Worm (Caenorhabditis elegans) whole organism, L2 larva: Measurements from ENCODE around the gene F33G12.3.

Source experiments
- C34F6.9 ChIP-seq: fragments of 150-350 bp; optimal IDR thresholded peaks from 2 replicates; lab custom pipeline; 2014; ENCODE audit warnings: missing biosample characterization, missing genetic modification characterization
- F13H6.1 ChIP-seq: sonication (generic microtip); optimal IDR thresholded peaks from 2 replicates; lab custom pipeline; 2016; ENCODE audit warnings: missing genetic modification characterization, missing compliant biosample characterization
- R02D3.7 ChIP-seq: fragments of 150-350 bp; optimal IDR thresholded peaks from 2 replicates; lab custom pipeline; 2014; ENCODE audit warnings: missing biosample characterization, missing genetic modification characterization
- Y55F3AM.14 ChIP-seq: fragments of 200-800 bp; sonication (Bioruptor generic); optimal IDR thresholded peaks from 2 replicates; lab custom pipeline; 2018; ENCODE audit warnings: mild to moderate bottlenecking, missing genetic modification characterization, missing compliant biosample characterization
- ZK546.5 ChIP-seq: sonication (generic microtip); optimal IDR thresholded peaks from 2 replicates; lab custom pipeline; 2017; ENCODE audit warnings: missing biosample characterization, missing genetic modification characterization
- alr-1 ChIP-seq: fragments of 150-350 bp; optimal IDR thresholded peaks from 2 replicates; lab custom pipeline; 2014; ENCODE audit warnings: missing biosample characterization, missing genetic modification characterization
- aly-2 ChIP-seq: fragments of 150-350 bp; optimal IDR thresholded peaks from 2 replicates; lab custom pipeline; 2014; ENCODE audit warnings: missing biosample characterization, missing genetic modification characterization
- ama-1 ChIP-seq: fragments of 150-350 bp; optimal IDR thresholded peaks from 2 replicates; lab custom pipeline; 2018; ENCODE audit warnings: inconsistent platforms
- blmp-1 ChIP-seq: sonication (generic microtip); optimal IDR thresholded peaks from 2 replicates; lab custom pipeline; 2017; ENCODE audit warnings: missing genetic modification characterization, mild to moderate bottlenecking, missing compliant biosample characterization, antibody characterized with exemption, moderate library complexity; ENCODE audit not compliant: insufficient read depth
- ceh-16 ChIP-seq: fragments of 150-350 bp; optimal IDR thresholded peaks from 2 replicates; lab custom pipeline; 2014; ENCODE audit warnings: missing biosample characterization, missing genetic modification characterization
- ceh-82 ChIP-seq: fragments of 150-350 bp; optimal IDR thresholded peaks from 2 replicates; lab custom pipeline; 2014; ENCODE audit warnings: missing biosample characterization, missing genetic modification characterization
- crh-2 ChIP-seq: sonication (generic microtip); optimal IDR thresholded peaks from 2 replicates; lab custom pipeline; 2017; ENCODE audit warnings: missing biosample characterization, missing genetic modification characterization
- dmd-4 ChIP-seq: sonication (generic microtip); optimal IDR thresholded peaks from 2 replicates; lab custom pipeline; 2017; ENCODE audit warnings: missing biosample characterization, missing genetic modification characterization
- egl-27 ChIP-seq: sonication (generic microtip); optimal IDR thresholded peaks from 3 replicates; lab custom pipeline; 2017; ENCODE audit warnings: missing biosample characterization, missing genetic modification reagents, missing genetic modification characterization
- elt-1 ChIP-seq: fragments of 150-350 bp; optimal IDR thresholded peaks from 2 replicates; lab custom pipeline; 2014; ENCODE audit warnings: missing biosample characterization, missing genetic modification characterization
- elt-3 ChIP-seq: sonication (generic microtip); optimal IDR thresholded peaks from 2 replicates; lab custom pipeline; 2017; ENCODE audit warnings: missing biosample characterization, missing genetic modification characterization
- fos-1 ChIP-seq: fragments of 150-350 bp; optimal IDR thresholded peaks from 2 replicates; lab custom pipeline; 2014; ENCODE audit warnings: missing biosample characterization, missing genetic modification characterization
- gmeb-1 ChIP-seq: fragments of 150-350 bp; optimal IDR thresholded peaks from 2 replicates; lab custom pipeline; 2014; ENCODE audit warnings: missing biosample characterization, missing genetic modification characterization
- lin-11 ChIP-seq: fragments of 150-350 bp; sonication (generic microtip); optimal IDR thresholded peaks from 2 replicates; lab custom pipeline; 2014; ENCODE audit warnings: missing biosample characterization, missing genetic modification characterization, inconsistent platforms, mixed read lengths
- lin-13 ChIP-seq: fragments of 150-350 bp; optimal IDR thresholded peaks from 2 replicates; lab custom pipeline; 2014; ENCODE audit warnings: missing biosample characterization, missing genetic modification reagents, missing genetic modification characterization
- lin-39 ChIP-seq: fragments of 150-350 bp; optimal IDR thresholded peaks from 2 replicates; lab custom pipeline; 2014; ENCODE audit warnings: missing biosample characterization, missing genetic modification reagents, missing genetic modification characterization
- lsy-2 ChIP-seq, 2 experiments: fragments of 150-350 bp in 1 of 2; sonication (generic microtip) in 1 of 2; optimal IDR thresholded peaks; 2 replicates each; lab custom pipeline; 2014 to 2017; ENCODE audit warnings: missing biosample characterization in 2 of 2, missing genetic modification characterization in 2 of 2
- mab-5 ChIP-seq: fragments of 150-350 bp; optimal IDR thresholded peaks from 2 replicates; lab custom pipeline; 2014; ENCODE audit warnings: missing biosample characterization, missing genetic modification characterization
- mbf-1 ChIP-seq: sonication (generic microtip); optimal IDR thresholded peaks from 2 replicates; lab custom pipeline; 2017; ENCODE audit warnings: missing biosample characterization, missing genetic modification characterization
- mdl-1 ChIP-seq, 2 experiments: fragments of 150-350 bp in 1 of 2; sonication (generic microtip) in 1 of 2; optimal IDR thresholded peaks; 2 replicates each; lab custom pipeline; 2017; ENCODE audit warnings: missing biosample characterization in 2 of 2, missing genetic modification characterization in 2 of 2
- nhr-10 ChIP-seq: sonication (generic microtip); optimal IDR thresholded peaks from 2 replicates; lab custom pipeline; 2017; ENCODE audit warnings: missing biosample characterization, missing genetic modification characterization
- nhr-11 ChIP-seq: fragments of 150-350 bp; optimal IDR thresholded peaks from 2 replicates; lab custom pipeline; 2014; ENCODE audit warnings: missing biosample characterization, missing genetic modification characterization
- nhr-12 ChIP-seq: fragments of 150-350 bp; optimal IDR thresholded peaks from 2 replicates; lab custom pipeline; 2014; ENCODE audit warnings: missing biosample characterization, missing genetic modification characterization
- nhr-129 ChIP-seq: fragments of 150-350 bp; optimal IDR thresholded peaks from 2 replicates; lab custom pipeline; 2014; ENCODE audit warnings: missing biosample characterization, missing genetic modification characterization
- nhr-21 ChIP-seq: fragments of 150-350 bp; optimal IDR thresholded peaks from 2 replicates; lab custom pipeline; 2014; ENCODE audit warnings: missing biosample characterization, missing genetic modification characterization
- nhr-23 ChIP-seq: fragments of 150-350 bp; optimal IDR thresholded peaks from 2 replicates; lab custom pipeline; 2014; ENCODE audit warnings: missing biosample characterization, missing genetic modification reagents, missing genetic modification characterization
- nhr-237 ChIP-seq: fragments of 150-350 bp; optimal IDR thresholded peaks from 2 replicates; lab custom pipeline; 2014; ENCODE audit warnings: missing biosample characterization, missing genetic modification characterization
- nhr-25 ChIP-seq: fragments of 150-350 bp; sonication (generic microtip); optimal IDR thresholded peaks from 3 replicates; lab custom pipeline; 2014; ENCODE audit warnings: missing biosample characterization, missing genetic modification characterization
- nhr-6 ChIP-seq: fragments of 150-350 bp; optimal IDR thresholded peaks from 2 replicates; lab custom pipeline; 2014; ENCODE audit warnings: missing biosample characterization, missing genetic modification characterization
- nhr-77 ChIP-seq: fragments of 150-350 bp; optimal IDR thresholded peaks from 2 replicates; lab custom pipeline; 2014; ENCODE audit warnings: missing biosample characterization, missing genetic modification characterization
- peb-1 ChIP-seq: fragments of 150-350 bp; optimal IDR thresholded peaks from 2 replicates; lab custom pipeline; 2014; ENCODE audit warnings: missing biosample characterization, missing genetic modification characterization
- sem-4 ChIP-seq: fragments of 150-350 bp; optimal IDR thresholded peaks from 2 replicates; lab custom pipeline; 2014; ENCODE audit warnings: missing biosample characterization, missing genetic modification reagents, missing genetic modification characterization
- skn-1 ChIP-seq: sonication (generic microtip); optimal IDR thresholded peaks from 2 replicates; lab custom pipeline; 2017; ENCODE audit warnings: missing biosample characterization, missing genetic modification characterization
- sma-3 ChIP-seq: sonication (generic microtip); optimal IDR thresholded peaks from 2 replicates; lab custom pipeline; 2016; ENCODE audit warnings: missing genetic modification reagents, missing genetic modification characterization, missing compliant biosample characterization
- sma-9 ChIP-seq, 2 experiments: fragments of 150-350 bp in 1 of 2; sonication (generic microtip) in 1 of 2; optimal IDR thresholded peaks; 2 replicates each; lab custom pipeline; 2014 to 2016; ENCODE audit warnings: missing genetic modification characterization in 2 of 2, mild to moderate bottlenecking in 1 of 2, missing biosample characterization in 1 of 2, missing compliant biosample characterization in 1 of 2, missing genetic modification reagents in 1 of 2, moderate library complexity in 1 of 2
- snpc-4 ChIP-seq: fragments of 150-350 bp; optimal IDR thresholded peaks from 2 replicates; lab custom pipeline; 2014; ENCODE audit warnings: missing biosample characterization, missing genetic modification characterization
- unc-39 ChIP-seq: fragments of 150-350 bp; optimal IDR thresholded peaks from 2 replicates; lab custom pipeline; 2014; ENCODE audit warnings: missing biosample characterization, missing genetic modification characterization
- unc-55 ChIP-seq: fragments of 150-350 bp; sonication (generic microtip); optimal IDR thresholded peaks from 3 replicates; lab custom pipeline; 2014; ENCODE audit warnings: missing biosample characterization, missing genetic modification reagents, missing genetic modification characterization
- unc-62 ChIP-seq: fragments of 150-350 bp; optimal IDR thresholded peaks from 2 replicates; lab custom pipeline; 2014; ENCODE audit warnings: missing biosample characterization, missing genetic modification reagents, missing genetic modification characterization
- zag-1 ChIP-seq: fragments of 150-350 bp; optimal IDR thresholded peaks from 2 replicates; lab custom pipeline; 2014; ENCODE audit warnings: missing biosample characterization, missing genetic modification characterization
- ztf-1 ChIP-seq: fragments of 200-800 bp; sonication (Bioruptor generic); conservative IDR thresholded peaks from 2 replicates; pipeline ENCODE4 v1.3.6; 2022; ENCODE audit warnings: missing genetic modification characterization, missing compliant biosample characterization
- ztf-11 ChIP-seq: sonication (generic microtip); optimal IDR thresholded peaks from 2 replicates; lab custom pipeline; 2017; ENCODE audit warnings: missing biosample characterization, missing genetic modification characterization
- ztf-4 ChIP-seq: fragments of 150-350 bp; optimal IDR thresholded peaks from 2 replicates; lab custom pipeline; 2014; ENCODE audit warnings: missing biosample characterization, missing genetic modification characterization

Gene F33G12.3

DNA sequence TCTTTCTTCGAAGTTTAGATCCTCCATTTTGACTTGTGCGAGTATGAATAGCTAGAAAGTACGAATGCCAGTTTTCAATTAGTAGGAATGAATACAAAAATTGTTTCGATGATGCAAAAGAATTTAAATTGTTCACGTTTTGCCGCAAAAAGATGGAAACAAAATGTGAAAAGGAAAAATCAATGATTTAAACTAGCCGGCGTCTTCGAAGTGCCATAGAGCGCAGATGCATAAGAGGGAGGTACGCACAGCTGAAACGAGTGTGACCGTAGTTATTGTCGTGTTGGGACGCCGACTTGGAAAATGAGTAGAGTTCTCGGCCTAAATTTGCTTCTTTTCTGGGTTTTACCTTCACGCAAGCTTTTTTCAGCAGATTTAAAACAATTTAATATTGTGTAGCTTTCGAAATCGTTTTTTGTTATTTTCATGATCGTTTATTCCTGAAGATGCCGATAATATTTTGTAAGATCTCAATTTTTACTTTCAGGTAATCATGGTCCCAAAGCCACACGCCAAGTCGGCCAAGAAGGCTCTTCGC is 21.4 kb upstream of the F33G12.3 start, which contains the start of the genes ify-1 and rpl-22:
Gene ify-1, minus strand, starts transcription at position 51 of the 538 bp plus-strand sequence.
Gene rpl-22, plus strand, starts transcription at position 488 of the 538 bp plus-strand sequence.
- TF ChIP-seq ceh-82 (tag; lab: Kevin White, UChicago) (peak; percentile 73), nhr-12 (tag; lab: Kevin White, UChicago) (no peak), Y55F3AM.14 (GFP tag; lab: Kevin White, UChicago) (peak; percentile 28), mbf-1 (tag; lab: Kevin White, UChicago) (no peak), snpc-4 (tag; lab: Kevin White, UChicago) (peak; percentile 94), nhr-25 (tag; lab: Kevin White, UChicago) (peak; percentile 95), blmp-1 (tag; lab: Kevin White, UChicago) (peak; percentile 86), C34F6.9 (tag; lab: Kevin White, UChicago) (peak; percentile 96), lin-13 (GFP tag; lab: Kevin White, UChicago) (peak; percentile 95), mdl-1 (tag; optimal IDR thresholded peaks at IDR 0.05; lab: Kevin White, UChicago) (peak in 1 of 2 experiments; percentile 51), lin-39 (tag; lab: Kevin White, UChicago) (no peak), nhr-129 (peak; percentile 98), nhr-11 (tag; lab: Kevin White, UChicago) (peak; percentile 37), gmeb-1 (peak; percentile 95), egl-27 (peak; percentile 39), unc-55 (GFP tag; lab: Kevin White, UChicago) (peak; percentile 99), sma-9 (GFP tag; optimal IDR thresholded peaks at IDR 0.05; lab: Kevin White, UChicago) (peak; percentile 94), sma-9 (tag; optimal IDR thresholded peaks at IDR 0.05; lab: Kevin White, UChicago) (no peak), skn-1 (tag; lab: Kevin White, UChicago) (no peak), sem-4 (tag; lab: Kevin White, UChicago) (peak; percentile 93), ztf-11 (tag; lab: Kevin White, UChicago) (no peak), ama-1 (lab: Kevin White, UChicago) (peak; percentile 71), nhr-237 (tag; lab: Kevin White, UChicago) (no peak), crh-2 (peak; percentile 98), elt-3 (tag; lab: Kevin White, UChicago) (no peak), ZK546.5 (tag; lab: Kevin White, UChicago) (peak; percentile 83), lsy-2 (tag; optimal IDR thresholded peaks at IDR 0.05; lab: Kevin White, UChicago) (peak; percentile 98 to 100), nhr-10 (tag; lab: Kevin White, UChicago) (peak; percentile 34), mab-5 (tag; lab: Kevin White, UChicago) (peak; percentile 90), nhr-23 (no peak), dmd-4 (tag; lab: Kevin White, UChicago) (no peak), aly-2 (no peak), unc-62 (GFP tag; lab: Kevin White, UChicago) (peak; percentile 47), unc-39 (tag; lab: Kevin White, UChicago) (no peak), nhr-77 (peak; percentile 76), R02D3.7 (tag; lab: Kevin White, UChicago) (peak; percentile 43), ceh-16 (peak; percentile 71), peb-1 (no peak), ztf-4 (peak; percentile 90), alr-1 (no peak), zag-1 (tag; lab: Kevin White, UChicago) (peak; percentile 78), fos-1 (peak; percentile 83), lin-11 (peak; percentile 96), nhr-21 (tag; lab: Kevin White, UChicago) (peak; percentile 94), elt-1 (tag; lab: Kevin White, UChicago) (no peak), nhr-6 (peak; percentile 89), F13H6.1 (tag; lab: Kevin White, UChicago) (peak; percentile 92), sma-3 (GFP tag; lab: Kevin White, UChicago) (peak; percentile 94), ztf-1 (GFP tag; lab: Robert Waterston, UW) (no peak)
